Fruit fly (Drosophila melanogaster) whole organism, embryonic: ENCODE results near the gene a10.

Experiments used
- CG10274 ChIP-seq: fragments of 200-800 bp; sonication (Bioruptor generic); optimal IDR thresholded peaks from 3 replicates; lab custom pipeline; 2017; ENCODE audit warnings: missing biosample characterization, mild to moderate bottlenecking, missing genetic modification characterization
- CG10654 ChIP-seq: fragments of 200-800 bp; sonication (Bioruptor generic); optimal IDR thresholded peaks from 2 replicates; lab custom pipeline; 2016; ENCODE audit warnings: missing biosample characterization, missing genetic modification characterization
- CG11398 ChIP-seq: fragments of 200-800 bp; sonication (Bioruptor generic); optimal IDR thresholded peaks from 2 replicates; lab custom pipeline; 2016; ENCODE audit warnings: missing biosample characterization, missing genetic modification characterization
- CG12391 ChIP-seq: fragments of 200-800 bp; sonication (Bioruptor generic); optimal IDR thresholded peaks from 3 replicates; lab custom pipeline; 2018; ENCODE audit warnings: missing biosample characterization, mild to moderate bottlenecking, missing genetic modification characterization, moderate library complexity
- CG15073 ChIP-seq: fragments of 200-800 bp; sonication (Bioruptor generic); optimal IDR thresholded peaks from 2 replicates; lab custom pipeline; 2016; ENCODE audit warnings: missing biosample characterization, missing genetic modification characterization
- CG15269 ChIP-seq: fragments of 200-800 bp; sonication (Bioruptor generic); optimal IDR thresholded peaks from 2 replicates; lab custom pipeline; 2018; ENCODE audit warnings: missing biosample characterization, mild to moderate bottlenecking, missing genetic modification characterization, moderate library complexity
- CG1647 ChIP-seq: fragments of 200-800 bp; sonication (Bioruptor generic); optimal IDR thresholded peaks from 3 replicates; lab custom pipeline; 2016; ENCODE audit warnings: missing biosample characterization, missing genetic modification characterization
- CG1792 ChIP-seq: fragments of 200-800 bp; sonication (Bioruptor generic); optimal IDR thresholded peaks from 2 replicates; lab custom pipeline; 2016; ENCODE audit warnings: missing biosample characterization, missing genetic modification characterization
- CG18011 ChIP-seq: fragments of 200-800 bp; sonication (Bioruptor generic); optimal IDR thresholded peaks from 2 replicates; lab custom pipeline; 2017; ENCODE audit warnings: missing biosample characterization, missing genetic modification characterization, mild to moderate bottlenecking, moderate library complexity, missing genotype
- CG18476 ChIP-seq: fragments of 200-800 bp; sonication (Bioruptor generic); optimal IDR thresholded peaks from 2 replicates; lab custom pipeline; 2016; ENCODE audit warnings: missing biosample characterization, mild to moderate bottlenecking, missing genetic modification characterization
- CG30020 ChIP-seq: fragments of 200-800 bp; optimal IDR thresholded peaks from 2 replicates; lab custom pipeline; 2019; ENCODE audit warnings: missing biosample characterization, mild to moderate bottlenecking, missing genetic modification characterization, moderate library complexity
- CG3407 ChIP-seq: fragments of 200-800 bp; sonication (Bioruptor generic); optimal IDR thresholded peaks from 2 replicates; lab custom pipeline; 2018; ENCODE audit warnings: missing biosample characterization, mild to moderate bottlenecking, missing genetic modification characterization
- CG34224 ChIP-seq: fragments of 200-800 bp; sonication (Bioruptor generic); IDR thresholded peaks from 3 replicates; pipeline ENCODE4 v1.3.6; 2022; ENCODE audit warnings: missing biosample characterization, missing genetic modification characterization; ENCODE audit not compliant: partially characterized antibody
- CG3847 ChIP-seq: fragments of 200-800 bp; sonication (Bioruptor generic); IDR thresholded peaks from 2 replicates; pipeline ENCODE4 v1.3.6; 2022; ENCODE audit warnings: missing biosample characterization, missing genetic modification characterization
- CG3995 ChIP-seq: fragments of 200-800 bp; sonication (Bioruptor generic); optimal IDR thresholded peaks from 3 replicates; lab custom pipeline; 2016; ENCODE audit warnings: missing biosample characterization, missing genetic modification characterization
- CG4424 ChIP-seq: fragments of 200-800 bp; sonication (Bioruptor generic); optimal IDR thresholded peaks from 3 replicates; lab custom pipeline; 2016; ENCODE audit warnings: missing biosample characterization, missing genetic modification characterization
- CG6791 ChIP-seq: fragments of 200-800 bp; sonication (Bioruptor generic); IDR thresholded peaks from 3 replicates; pipeline ENCODE4 v1.3.6; 2022; ENCODE audit warnings: missing biosample characterization, missing genetic modification characterization; ENCODE audit not compliant: partially characterized antibody
- CG7357 ChIP-seq: fragments of 200-800 bp; sonication (Bioruptor generic); IDR thresholded peaks from 3 replicates; pipeline ENCODE4 v1.3.6; 2022; ENCODE audit warnings: missing biosample characterization, missing genetic modification characterization
- CG8924 ChIP-seq: fragments of 200-800 bp; optimal IDR thresholded peaks from 3 replicates; lab custom pipeline; 2019; ENCODE audit warnings: missing biosample characterization, mild to moderate bottlenecking, missing genetic modification characterization, moderate library complexity
- D19A ChIP-seq: fragments of 200-800 bp; optimal IDR thresholded peaks from 3 replicates; lab custom pipeline; 2019; ENCODE audit warnings: missing biosample characterization, mild to moderate bottlenecking, missing genetic modification characterization, moderate library complexity
- D19B ChIP-seq: fragments of 200-800 bp; sonication (Bioruptor generic); optimal IDR thresholded peaks from 2 replicates; lab custom pipeline; 2017; ENCODE audit warnings: missing biosample characterization, mild to moderate bottlenecking, missing genetic modification characterization
- Eip74EF ChIP-seq, 2 experiments: fragments of 200-800 bp in 1 of 2; fragments of >200 bp in 1 of 2; sonication (Bioruptor generic) in 1 of 2; optimal IDR thresholded peaks; 2 replicates each; lab custom pipeline; 2017 to 2019; ENCODE audit warnings: missing biosample characterization in 2 of 2, missing genetic modification characterization in 2 of 2, mild to moderate bottlenecking in 1 of 2, moderate library complexity in 1 of 2
- Gsc ChIP-seq: fragments of 200-800 bp; sonication (Bioruptor generic); IDR thresholded peaks from 2 replicates; pipeline ENCODE4 v1.3.6; 2022; ENCODE audit warnings: missing biosample characterization, missing genetic modification characterization
- HHEX ChIP-seq: fragments of 200-800 bp; sonication (Bioruptor generic); optimal IDR thresholded peaks from 3 replicates; lab custom pipeline; 2017; ENCODE audit warnings: missing biosample characterization, mild to moderate bottlenecking, missing genetic modification characterization, missing genetic modification reagents
- Lim3 ChIP-seq: fragments of 200-800 bp; sonication (Bioruptor generic); IDR thresholded peaks from 2 replicates; pipeline ENCODE4 v1.3.6; 2022; ENCODE audit warnings: missing biosample characterization, missing genetic modification characterization
- Lpt ChIP-seq: fragments of >200 bp; optimal IDR thresholded peaks from 2 replicates; lab custom pipeline; 2018; ENCODE audit warnings: missing biosample characterization, missing genetic modification characterization
- Usf ChIP-seq: fragments of 200-800 bp; sonication (Bioruptor generic); optimal IDR thresholded peaks from 2 replicates; lab custom pipeline; 2017; ENCODE audit warnings: missing genotype, missing biosample characterization, missing genetic modification characterization
- al ChIP-seq: fragments of 200-800 bp; sonication (Bioruptor generic); IDR thresholded peaks from 2 replicates; pipeline ENCODE4 v1.3.6; 2022; ENCODE audit warnings: missing biosample characterization, missing genetic modification characterization
- bigmax ChIP-seq: fragments of 200-800 bp; sonication (Bioruptor generic); optimal IDR thresholded peaks from 2 replicates; lab custom pipeline; 2018; ENCODE audit warnings: missing biosample characterization, mild to moderate bottlenecking, missing genetic modification characterization
- bsh ChIP-seq, 2 experiments: fragments of 200-800 bp; sonication (Bioruptor generic); optimal IDR thresholded peaks; 2 replicates each; lab custom pipeline; 2017 to 2018; ENCODE audit warnings: mild to moderate bottlenecking in 2 of 2, missing biosample characterization in 2 of 2, missing genetic modification characterization in 2 of 2, moderate library complexity in 1 of 2
- chif ChIP-seq, 2 experiments: fragments of 200-800 bp; sonication (Bioruptor generic); optimal IDR thresholded peaks; 3 replicates each; lab custom pipeline; 2016; ENCODE audit warnings: missing biosample characterization in 2 of 2, missing genetic modification characterization in 2 of 2
- dm ChIP-seq: fragments of 200-800 bp; sonication (Bioruptor generic); optimal IDR thresholded peaks from 3 replicates; lab custom pipeline; 2016; ENCODE audit warnings: missing biosample characterization, missing genetic modification characterization
- dmrt11E ChIP-seq: fragments of 200-800 bp; sonication (Bioruptor generic); optimal IDR thresholded peaks from 3 replicates; lab custom pipeline; 2018; ENCODE audit warnings: missing biosample characterization, mild to moderate bottlenecking, missing genetic modification characterization, moderate library complexity
- emc ChIP-seq: fragments of 200-800 bp; sonication (Bioruptor generic); optimal IDR thresholded peaks from 2 replicates; lab custom pipeline; 2016; ENCODE audit warnings: missing biosample characterization, missing genetic modification characterization
- eve ChIP-seq, 2 experiments: fragments of >200 bp; optimal IDR thresholded peaks; 2 replicates each; lab custom pipeline; 2017; ENCODE audit warnings: missing biosample characterization in 2 of 2, missing genetic modification characterization in 2 of 2
- gcm ChIP-seq: fragments of 200-800 bp; sonication (Bioruptor generic); optimal IDR thresholded peaks from 2 replicates; lab custom pipeline; 2019; ENCODE audit warnings: missing biosample characterization, mild to moderate bottlenecking, missing genetic modification characterization, moderate library complexity
- gfzf ChIP-seq: fragments of 200-800 bp; sonication (Bioruptor generic); optimal IDR thresholded peaks from 2 replicates; lab custom pipeline; 2016; ENCODE audit warnings: missing biosample characterization, mild to moderate bottlenecking, missing genetic modification characterization, moderate library complexity
- grau ChIP-seq: fragments of 200-800 bp; optimal IDR thresholded peaks from 3 replicates; lab custom pipeline; 2019; ENCODE audit warnings: missing biosample characterization, mild to moderate bottlenecking, missing genetic modification characterization, moderate library complexity
- gt ChIP-seq: fragments of 200-800 bp; sonication (Bioruptor generic); IDR thresholded peaks from 2 replicates; pipeline ENCODE4 v1.3.6; 2022; ENCODE audit warnings: missing biosample characterization, missing genetic modification characterization
- hb ChIP-seq: fragments of 200-800 bp; sonication (Bioruptor generic); IDR thresholded peaks from 3 replicates; pipeline ENCODE4 v1.3.6; 2022; ENCODE audit warnings: missing biosample characterization, missing genetic modification characterization; ENCODE audit not compliant: partially characterized antibody
- kah ChIP-seq: fragments of 200-800 bp; sonication (Bioruptor generic); optimal IDR thresholded peaks from 2 replicates; lab custom pipeline; 2018; ENCODE audit warnings: missing biosample characterization, mild to moderate bottlenecking, missing genetic modification characterization
- klu ChIP-seq: fragments of 200-800 bp; sonication (Bioruptor generic); IDR thresholded peaks from 2 replicates; pipeline ENCODE4 v1.3.6; 2022; ENCODE audit warnings: missing biosample characterization, missing genetic modification characterization
- pnt ChIP-seq: fragments of 200-800 bp; sonication (Bioruptor generic); optimal IDR thresholded peaks from 3 replicates; lab custom pipeline; 2016; ENCODE audit warnings: missing biosample characterization, missing genetic modification characterization
- pros ChIP-seq: fragments of 200-800 bp; sonication (Bioruptor generic); optimal IDR thresholded peaks from 3 replicates; lab custom pipeline; 2019; ENCODE audit warnings: missing biosample characterization, mild to moderate bottlenecking, missing genetic modification characterization, moderate library complexity
- pzg ChIP-seq: fragments of 200-800 bp; sonication (Bioruptor generic); optimal IDR thresholded peaks from 3 replicates; lab custom pipeline; 2018; ENCODE audit warnings: missing biosample characterization, mild to moderate bottlenecking, missing genetic modification characterization, moderate library complexity
- sens ChIP-seq: fragments of 200-800 bp; sonication (Bioruptor generic); peaks from one replicate; lab custom pipeline; 2016; ENCODE audit warnings: missing biosample characterization, missing genetic modification characterization
- tin ChIP-seq: fragments of 200-800 bp; sonication (Bioruptor generic); optimal IDR thresholded peaks from 3 replicates; lab custom pipeline; 2016; ENCODE audit warnings: missing biosample characterization, missing genetic modification characterization
- tio ChIP-seq: fragments of 200-800 bp; sonication (Bioruptor generic); optimal IDR thresholded peaks from 2 replicates; lab custom pipeline; 2017; ENCODE audit warnings: missing biosample characterization, missing genetic modification characterization, inconsistent platforms
- unpg ChIP-seq: fragments of 200-800 bp; sonication (Bioruptor generic); optimal IDR thresholded peaks from 3 replicates; lab custom pipeline; 2018; ENCODE audit warnings: missing biosample characterization, mild to moderate bottlenecking, missing genetic modification characterization, moderate library complexity
- vvl ChIP-seq: fragments of 200-800 bp; sonication (Bioruptor generic); IDR thresholded peaks from 2 replicates; pipeline ENCODE4 v1.3.6; 2022; ENCODE audit warnings: missing biosample characterization, missing genetic modification characterization
- zen ChIP-seq: fragments of 200-800 bp; sonication (Bioruptor generic); optimal IDR thresholded peaks from 3 replicates; lab custom pipeline; 2018; ENCODE audit warnings: missing biosample characterization, mild to moderate bottlenecking, missing genetic modification characterization, moderate library complexity

The a10 gene

DNA sequence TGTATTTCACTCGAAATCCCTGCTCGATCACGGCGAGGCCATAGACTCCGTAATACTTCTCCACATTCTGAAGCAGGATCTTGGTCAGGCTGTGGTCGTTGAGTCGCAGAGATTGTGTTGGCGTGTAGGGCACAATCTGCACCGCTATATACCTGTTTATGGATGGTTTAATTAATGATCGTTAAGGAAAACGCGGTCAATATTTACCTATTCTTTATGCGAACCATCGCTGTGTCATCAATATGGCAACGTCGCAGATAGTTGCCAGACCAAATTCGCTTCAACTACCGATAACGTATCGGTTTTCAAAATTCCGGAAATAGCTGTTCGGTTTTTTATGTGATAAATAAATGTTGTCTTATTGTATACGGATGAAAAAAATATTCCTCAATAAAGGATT lies 21.3 kb upstream of the a10 start, which contains the start of gene Pop5 (continued):
- TF ChIP-seq hb (GFP tag; lab: Robert Waterston, UW) (no peak; the same call in 2 of the 3 replicates), klu (GFP tag; lab: Robert Waterston, UW) (no peak), CG3407 (GFP tag; lab: Kevin White, UChicago) (no peak), CG3847 (GFP tag; lab: Robert Waterston, UW) (peak; percentile 56), dmrt11E (peak; percentile 4), grau (tag; lab: Kevin White, UChicago) (no peak), CG1647 (no peak), zen (tag; lab: Kevin White, UChicago) (peak; percentile 28), Eip74EF (GFP tag; optimal IDR thresholded peaks at IDR 0.05; lab: Kevin White, UChicago) (peak in 1 of 2 experiments; percentile 52), tin (GFP tag; lab: Kevin White, UChicago) (no peak), pros (GFP tag; lab: Kevin White, UChicago) (no peak), emc (GFP tag; lab: Kevin White, UChicago) (no peak), dm (GFP tag; lab: Kevin White, UChicago) (peak; percentile 6), CG1792 (GFP tag; lab: Kevin White, UChicago) (no peak), CG18476 (GFP tag; lab: Kevin White, UChicago) (no peak), Gsc (no peak), chif (GFP tag; optimal IDR thresholded peaks at IDR 0.05; lab: Kevin White, UChicago) (no peak), Usf (GFP tag; lab: Kevin White, UChicago) (no peak), gt (no peak), sens (GFP tag; lab: Kevin White, UChicago) (peak; percentile 54), CG11398 (GFP tag; lab: Kevin White, UChicago) (no peak), HHEX (GFP tag; lab: Kevin White, UChicago) (no peak), Lim3 (GFP tag; lab: Robert Waterston, UW) (no peak), Lpt (GFP tag; lab: Kevin White, UChicago) (no peak), al (GFP tag; lab: Robert Waterston, UW) (no peak), D19A (no peak), CG3995 (peak; percentile 63), vvl (GFP tag; lab: Robert Waterston, UW) (peak; percentile 49), pzg (GFP tag; lab: Kevin White, UChicago) (peak; percentile 69), gcm (peak; percentile 21), pnt (GFP tag; lab: Kevin White, UChicago) (no peak), CG4424 (no peak), CG15269 (tag; lab: Kevin White, UChicago) (no peak), CG6791 (no peak), CG18011 (peak; percentile 12), kah (GFP tag; lab: Kevin White, UChicago) (no peak), CG7357 (GFP tag; lab: Robert Waterston, UW) (no peak), CG10654 (GFP tag; lab: Kevin White, UChicago) (no peak), unpg (GFP tag; lab: Kevin White, UChicago) (no peak), CG8924 (no peak), CG12391 (tag; lab: Kevin White, UChicago) (no peak), D19B (GFP tag; lab: Kevin White, UChicago) (no peak), CG15073 (no peak), CG30020 (tag; lab: Kevin White, UChicago) (peak; percentile 28), eve (GFP tag; optimal IDR thresholded peaks at IDR 0.05; lab: Kevin White, UChicago) (no peak), bsh (GFP tag; optimal IDR thresholded peaks at IDR 0.05; lab: Kevin White, UChicago) (no peak), CG10274 (GFP tag; lab: Kevin White, UChicago) (no peak), CG34224 (GFP tag; lab: Robert Waterston, UW) (0 out of 3 replicates have a peak, but pooled peaks have one; percentile 37), tio (no peak), gfzf (GFP tag; lab: Kevin White, UChicago) (peak; percentile 34), bigmax (GFP tag; lab: Kevin White, UChicago) (no peak)
